Worm (Caenorhabditis elegans) whole organism, L1 larva: ENCODE measurements around the gene cpg-18.

Experiments used
- C04F5.9 ChIP-seq: sonication (generic microtip); optimal IDR thresholded peaks from 2 replicates; lab custom pipeline; 2016; ENCODE audit warnings: missing genetic modification characterization, missing compliant biosample characterization
- C16A3.4 ChIP-seq: fragments of 150-350 bp; optimal IDR thresholded peaks from 2 replicates; lab custom pipeline; 2014; ENCODE audit warnings: missing biosample characterization, missing genetic modification characterization
- C34B4.2 ChIP-seq: sonication (generic microtip); optimal IDR thresholded peaks from 2 replicates; lab custom pipeline; 2017; ENCODE audit warnings: mild to moderate bottlenecking, missing genetic modification characterization, missing compliant biosample characterization
- F16B12.6 ChIP-seq: fragments of 150-350 bp; optimal IDR thresholded peaks from 2 replicates; lab custom pipeline; 2014; ENCODE audit warnings: missing biosample characterization, missing genetic modification characterization
- Y116A8C.19 ChIP-seq: sonication (generic microtip); optimal IDR thresholded peaks from 2 replicates; lab custom pipeline; 2016; ENCODE audit warnings: missing compliant biosample characterization, missing genetic modification characterization, borderline replicate concordance
- alr-1 ChIP-seq: fragments of 200-800 bp; sonication (Bioruptor generic); optimal IDR thresholded peaks from 2 replicates; lab custom pipeline; 2018; ENCODE audit warnings: borderline replicate concordance, mild to moderate bottlenecking, missing genetic modification characterization, missing compliant biosample characterization
- blmp-1 ChIP-seq: fragments of 150-350 bp; optimal IDR thresholded peaks from 2 replicates; lab custom pipeline; 2014; ENCODE audit warnings: missing biosample characterization, missing genetic modification characterization
- ceh-8 ChIP-seq: fragments of 200-800 bp; sonication (Bioruptor generic); optimal IDR thresholded peaks from 2 replicates; lab custom pipeline; 2018; ENCODE audit warnings: mild to moderate bottlenecking, missing genetic modification characterization, moderate library complexity, missing compliant biosample characterization
- ceh-82 ChIP-seq, 3 experiments: fragments of 150-350 bp in 1 of 3; sonication (generic microtip) in 2 of 3; optimal IDR thresholded peaks; 2 replicates each; lab custom pipeline; 2014 to 2017; ENCODE audit warnings: missing biosample characterization in 3 of 3, missing genetic modification characterization in 3 of 3
- ceh-88 ChIP-seq: fragments of 200-800 bp; sonication (Bioruptor generic); IDR thresholded peaks from 2 replicates; pipeline ENCODE4 v1.3.6; 2022; ENCODE audit warnings: missing genetic modification characterization, missing compliant biosample characterization
- ceh-90 ChIP-seq: sonication (generic microtip); optimal IDR thresholded peaks from 2 replicates; lab custom pipeline; 2016; ENCODE audit warnings: missing genetic modification characterization, missing compliant biosample characterization
- dsc-1 ChIP-seq: sonication (generic microtip); optimal IDR thresholded peaks from 2 replicates; lab custom pipeline; 2016; ENCODE audit warnings: mild to moderate bottlenecking, missing genetic modification characterization, missing compliant biosample characterization
- efl-1 ChIP-seq, 4 experiments: fragments of 150-350 bp; optimal IDR thresholded peaks in 3 of 4; peaks in 1 of 4; 1 replicate in 1 of 4; 2 replicates in 3 of 4; lab custom pipeline; 2014; ENCODE audit warnings: missing biosample characterization in 2 of 4, missing genetic modification characterization in 2 of 4, missing genetic modification reagents in 2 of 4
- egl-13 ChIP-seq: sonication (generic microtip); optimal IDR thresholded peaks from 2 replicates; lab custom pipeline; 2016; ENCODE audit warnings: missing genotype, missing genetic modification reagents, missing genetic modification characterization, missing compliant biosample characterization
- elt-3 ChIP-seq, 6 experiments: fragments of 150-350 bp in 1 of 6; sonication (generic microtip); optimal IDR thresholded peaks; 2 replicates each; lab custom pipeline; 2017 to 2018; ENCODE audit warnings: missing biosample characterization in 6 of 6, missing genetic modification characterization in 6 of 6, inconsistent platforms in 1 of 6
- ets-5 ChIP-seq: fragments of 200-800 bp; sonication (Bioruptor generic); IDR thresholded peaks from 2 replicates; pipeline ENCODE4 v1.3.6; 2022; ENCODE audit warnings: missing genetic modification characterization, missing compliant biosample characterization
- fkh-8 ChIP-seq: sonication (generic microtip); optimal IDR thresholded peaks from 2 replicates; lab custom pipeline; 2016; ENCODE audit warnings: mild to moderate bottlenecking, missing genetic modification characterization, missing compliant biosample characterization
- grh-1 ChIP-seq: fragments of 200-800 bp; sonication (Bioruptor generic); IDR thresholded peaks from 2 replicates; pipeline ENCODE4 v1.3.6; 2022; ENCODE audit warnings: missing genetic modification reagents, missing genetic modification characterization, missing compliant biosample characterization
- hlh-17 ChIP-seq: fragments of 200-800 bp; sonication (Bioruptor generic); optimal IDR thresholded peaks from 2 replicates; lab custom pipeline; 2018; ENCODE audit warnings: missing genetic modification characterization, mild to moderate bottlenecking, missing compliant biosample characterization, moderate library complexity, borderline replicate concordance
- hpl-2 ChIP-seq: fragments of 150-350 bp; optimal IDR thresholded peaks from 2 replicates; lab custom pipeline; 2014; ENCODE audit warnings: missing biosample characterization, missing genetic modification reagents, missing genetic modification characterization
- isw-1 ChIP-seq: fragments of 200-800 bp; sonication (Bioruptor generic); IDR thresholded peaks from 2 replicates; pipeline ENCODE4 v1.3.6; 2022; ENCODE audit warnings: missing genetic modification characterization, missing compliant biosample characterization
- jun-1 ChIP-seq: fragments of 150-350 bp; optimal IDR thresholded peaks from 2 replicates; lab custom pipeline; 2014; ENCODE audit warnings: missing biosample characterization, missing genetic modification reagents, missing genetic modification characterization
- lin-13 ChIP-seq: fragments of 150-350 bp; optimal IDR thresholded peaks from 2 replicates; lab custom pipeline; 2014; ENCODE audit warnings: missing biosample characterization, missing genetic modification reagents, missing genetic modification characterization
- lin-14 ChIP-seq: fragments of 200-800 bp; sonication (Bioruptor generic); optimal IDR thresholded peaks from 2 replicates; lab custom pipeline; 2018; ENCODE audit warnings: mild to moderate bottlenecking, missing genetic modification characterization, moderate library complexity, missing compliant biosample characterization
- lin-39 ChIP-seq: fragments of 150-350 bp; optimal IDR thresholded peaks from 2 replicates; lab custom pipeline; 2014; ENCODE audit warnings: missing biosample characterization, missing genetic modification reagents, missing genetic modification characterization
- lsy-2 ChIP-seq, 2 experiments: fragments of 150-350 bp; optimal IDR thresholded peaks; 2 replicates each; lab custom pipeline; 2014; ENCODE audit warnings: missing biosample characterization in 2 of 2, missing genetic modification characterization in 2 of 2
- mab-9 ChIP-seq: fragments of 200-800 bp; sonication (Bioruptor generic); IDR thresholded peaks from 2 replicates; pipeline ENCODE4 v1.3.6; 2022; ENCODE audit warnings: missing genetic modification reagents, missing genetic modification characterization, missing compliant biosample characterization
- mdl-1 ChIP-seq, 2 experiments: fragments of 150-350 bp; optimal IDR thresholded peaks; 2 replicates each; lab custom pipeline; 2014 to 2017; ENCODE audit warnings: missing biosample characterization in 2 of 2, missing genetic modification characterization in 2 of 2, inconsistent platforms in 1 of 2
- mef-2 ChIP-seq: fragments of 150-350 bp; optimal IDR thresholded peaks from 2 replicates; lab custom pipeline; 2014; ENCODE audit warnings: missing biosample characterization, missing genetic modification characterization
- mep-1 ChIP-seq: fragments of 150-350 bp; optimal IDR thresholded peaks from 2 replicates; lab custom pipeline; 2014; ENCODE audit warnings: missing biosample characterization, missing genetic modification characterization
- nhr-19 ChIP-seq: fragments of 200-800 bp; sonication (Bioruptor generic); conservative IDR thresholded peaks from 2 replicates; pipeline ENCODE4 v1.3.6; 2022; ENCODE audit warnings: missing genetic modification characterization, missing compliant biosample characterization
- nhr-20 ChIP-seq: sonication (generic microtip); optimal IDR thresholded peaks from 2 replicates; lab custom pipeline; 2016; ENCODE audit warnings: mild to moderate bottlenecking, missing genetic modification characterization, missing compliant biosample characterization
- nhr-47 ChIP-seq: sonication (generic microtip); optimal IDR thresholded peaks from 2 replicates; lab custom pipeline; 2016; ENCODE audit warnings: mild to moderate bottlenecking, missing genetic modification characterization, moderate library complexity, missing compliant biosample characterization
- nhr-85 ChIP-seq: sonication (generic microtip); peaks from one replicate; lab custom pipeline; 2016; ENCODE audit warnings: missing genetic modification characterization, inconsistent platforms, missing compliant biosample characterization
- nhr-90 ChIP-seq: sonication (generic microtip); optimal IDR thresholded peaks from 2 replicates; lab custom pipeline; 2016; ENCODE audit warnings: mild to moderate bottlenecking, missing genetic modification characterization, missing compliant biosample characterization; ENCODE audit not compliant: poor library complexity
- pag-3 ChIP-seq: sonication (generic microtip); optimal IDR thresholded peaks from 2 replicates; lab custom pipeline; 2017; ENCODE audit warnings: missing genetic modification characterization, mild to moderate bottlenecking, missing compliant biosample characterization, antibody characterized with exemption, borderline replicate concordance; ENCODE audit not compliant: insufficient read depth
- pqm-1 ChIP-seq: sonication (generic microtip); optimal IDR thresholded peaks from 3 replicates; lab custom pipeline; 2017; ENCODE audit warnings: missing biosample characterization, missing genetic modification characterization
- snu-23 ChIP-seq: sonication (generic microtip); optimal IDR thresholded peaks from 2 replicates; lab custom pipeline; 2016; ENCODE audit warnings: missing genetic modification characterization, missing compliant biosample characterization
- sptf-1 ChIP-seq: fragments of 150-350 bp; optimal IDR thresholded peaks from 2 replicates; lab custom pipeline; 2014; ENCODE audit warnings: missing biosample characterization, missing genetic modification characterization
- swsn-7 ChIP-seq: sonication (generic microtip); optimal IDR thresholded peaks from 2 replicates; lab custom pipeline; 2016; ENCODE audit warnings: missing genetic modification characterization, missing compliant biosample characterization
- tbx-2 ChIP-seq: sonication (generic microtip); optimal IDR thresholded peaks from 2 replicates; lab custom pipeline; 2016; ENCODE audit warnings: missing genetic modification characterization, missing compliant biosample characterization
- unc-86 ChIP-seq: sonication (generic microtip); optimal IDR thresholded peaks from 2 replicates; lab custom pipeline; 2016; ENCODE audit warnings: missing genetic modification characterization, missing compliant biosample characterization
- unc-98 ChIP-seq: fragments of 200-800 bp; sonication (Bioruptor generic); IDR thresholded peaks from 2 replicates; pipeline ENCODE4 v1.3.6; 2022; ENCODE audit warnings: missing genetic modification characterization, missing compliant biosample characterization
- xbp-1 ChIP-seq: sonication (generic microtip); optimal IDR thresholded peaks from 2 replicates; lab custom pipeline; 2016; ENCODE audit warnings: missing genetic modification characterization, missing compliant biosample characterization
- zag-1 ChIP-seq: fragments of 150-350 bp; optimal IDR thresholded peaks from 2 replicates; lab custom pipeline; 2014; ENCODE audit warnings: missing biosample characterization, missing genetic modification characterization

The cpg-18 gene

ce11 chrIV:5703443-5703842 is 31.4 kb upstream of the cpg-18 start, which contains the start of the genes C55C3.73 and perm-5:
Gene C55C3.73, minus strand, starts transcription at chrIV:5703451.
Gene perm-5, minus strand, starts transcription at chrIV:5703468.
- TF ChIP-seq isw-1 (GFP tag; lab: Robert Waterston, UW): no peak
- TF ChIP-seq pag-3: no peak
- peak in 1 of 2 experiments; percentile 2 for TF ChIP-seq efl-1 (optimal IDR thresholded peaks at IDR 0.05; lab: Kevin White, UChicago)
- TF ChIP-seq efl-1 (GFP tag; optimal IDR thresholded peaks at IDR 0.05 in 1 of 2; lab: Kevin White, UChicago): no peak

ce11 chrIV:5703917-5704316 is 30.9 kb upstream of the cpg-18 start:
- no peak for TF ChIP-seq snu-23 (GFP tag; lab: Kevin White, UChicago)
- peak; percentile 58 for TF ChIP-seq nhr-85 (tag; lab: Kevin White, UChicago)
- TF ChIP-seq C16A3.4 (tag; lab: Kevin White, UChicago): no peak
- no peak for TF ChIP-seq unc-98 (GFP tag; lab: Robert Waterston, UW)
- TF ChIP-seq C04F5.9 (tag; lab: Kevin White, UChicago): no peak
- TF ChIP-seq hpl-2 (GFP tag; lab: Kevin White, UChicago): no peak
- TF ChIP-seq blmp-1 (tag; lab: Kevin White, UChicago): peak; percentile 99
- TF ChIP-seq nhr-20 (tag; lab: Kevin White, UChicago): no peak
- TF ChIP-seq lin-39 (tag; lab: Kevin White, UChicago): no peak
- TF ChIP-seq egl-13 (tag; lab: Kevin White, UChicago): no peak
- no peak for TF ChIP-seq nhr-19 (GFP tag; lab: Robert Waterston, UW)
- TF ChIP-seq, all 84 proteins: peak for 2

- TF ChIP-seq blmp-1 (tag; lab: Kevin White, UChicago) (peak; percentile 79), ceh-82 (tag; optimal IDR thresholded peaks at IDR 0.05; lab: Kevin White, UChicago) (no peak), hlh-17 (no peak), tbx-2 (tag; lab: Kevin White, UChicago) (no peak), lsy-2 (tag; optimal IDR thresholded peaks at IDR 0.05; lab: Kevin White, UChicago) (no peak), C34B4.2 (tag; lab: Kevin White, UChicago) (no peak), Y116A8C.19 (tag; lab: Kevin White, UChicago) (no peak), C04F5.9 (tag; lab: Kevin White, UChicago) (no peak), ceh-88 (GFP tag; lab: Robert Waterston, UW) (no peak), ceh-90 (tag; lab: Kevin White, UChicago) (no peak), mep-1 (tag; lab: Kevin White, UChicago) (peak; percentile 3), nhr-85 (tag; lab: Kevin White, UChicago) (peak; percentile 46), efl-1 (optimal IDR thresholded peaks at IDR 0.05; lab: Kevin White, UChicago) (no peak), efl-1 (GFP tag; optimal IDR thresholded peaks at IDR 0.05 in 1 of 2; lab: Kevin White, UChicago) (no peak), mef-2 (tag; lab: Kevin White, UChicago) (no peak), pqm-1 (tag; lab: Kevin White, UChicago) (no peak), elt-3 (tag; optimal IDR thresholded peaks at IDR 0.05; lab: Kevin White, UChicago) (peak in 1 of 6 experiments; percentile 59), alr-1 (tag; lab: Kevin White, UChicago) (no peak), lin-14 (GFP tag; lab: Kevin White, UChicago) (no peak), nhr-90 (tag; lab: Kevin White, UChicago) (no peak), hpl-2 (GFP tag; lab: Kevin White, UChicago) (no peak), sptf-1 (no peak), swsn-7 (tag; lab: Kevin White, UChicago) (no peak), lin-13 (GFP tag; lab: Kevin White, UChicago) (no peak), unc-98 (GFP tag; lab: Robert Waterston, UW) (no peak), dsc-1 (no peak), unc-86 (no peak), C16A3.4 (tag; lab: Kevin White, UChicago) (no peak), mab-9 (GFP tag; lab: Robert Waterston, UW) (no peak), zag-1 (no peak), ets-5 (GFP tag; lab: Robert Waterston, UW) (no peak), xbp-1 (tag; lab: Kevin White, UChicago) (no peak), fkh-8 (tag; lab: Kevin White, UChicago) (no peak), ceh-8 (GFP tag; lab: Kevin White, UChicago) (no peak), snu-23 (GFP tag; lab: Kevin White, UChicago) (peak; percentile 27), jun-1 (tag; lab: Kevin White, UChicago) (no peak), grh-1 (no peak), F16B12.6 (tag; lab: Kevin White, UChicago) (no peak), lin-39 (tag; lab: Kevin White, UChicago) (no peak), nhr-47 (tag; lab: Kevin White, UChicago) (no peak), mdl-1 (tag; optimal IDR thresholded peaks at IDR 0.05; lab: Kevin White, UChicago) (no peak)
Observed at ce11 chrIV:5706603-5707002, 28.2 kb upstream of the cpg-18 start.
